Worm (Caenorhabditis elegans): ENCODE measurements around the gene eppl-1.

Gene eppl-1

DNA sequence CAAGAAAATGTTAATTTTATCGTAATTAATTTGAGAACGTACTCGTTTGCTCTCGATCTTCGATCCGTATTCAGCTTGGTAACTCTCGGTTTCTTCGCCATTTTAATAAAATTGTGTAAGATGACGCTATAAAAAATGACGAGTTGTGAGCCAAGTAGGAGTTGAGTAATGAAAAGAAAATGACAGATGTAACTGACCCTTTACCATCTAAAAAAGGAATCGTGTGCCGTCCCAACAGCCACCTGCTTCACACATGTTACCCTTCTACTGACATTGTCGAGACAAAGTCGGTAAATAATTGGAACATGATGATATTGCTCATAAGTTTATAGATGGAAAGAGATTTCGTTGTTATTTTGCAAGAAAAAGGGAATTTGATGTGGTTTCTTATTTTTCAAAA, 27.8 kb upstream of the eppl-1 start, which contains the start of gene hlh-12:
Gene hlh-12 (minus strand): TSS at position 101 of the 400 bp plus-strand sequence.
- no peak for TF ChIP-seq ahr-1 (tag; optimal IDR thresholded peaks at IDR 0.05)
- no peak for TF ChIP-seq sdc-2 (tag; optimal IDR thresholded peaks at IDR 0.05)
- TF ChIP-seq Y22D7AL.16 (tag; optimal IDR thresholded peaks at IDR 0.05) = no peak
- no peak for TF ChIP-seq lin-11 (tag; optimal IDR thresholded peaks at IDR 0.05)
- TF ChIP-seq ref-2 (tag; optimal IDR thresholded peaks at IDR 0.05) = no peak

DNA sequence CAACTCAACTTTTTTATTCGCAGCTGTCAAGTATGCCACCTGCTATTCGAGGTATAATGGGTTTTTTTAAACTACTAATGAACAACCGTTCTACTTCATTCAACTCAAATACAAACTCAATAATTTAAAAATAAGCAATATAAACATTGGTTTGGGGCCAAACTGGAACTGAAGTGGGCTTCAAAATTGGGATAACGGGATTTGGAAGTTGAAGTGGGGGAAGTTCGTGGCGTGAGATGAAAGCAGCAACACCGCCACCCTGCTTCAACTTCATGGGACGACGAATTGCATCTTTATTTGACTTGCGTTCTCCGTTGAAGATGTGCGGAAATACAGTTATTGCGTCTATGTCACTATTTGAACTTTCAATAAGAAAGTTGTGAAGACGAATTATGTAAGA, 27.0 kb upstream of the eppl-1 start:
- no peak for TF ChIP-seq lim-6 (tag; optimal IDR thresholded peaks at IDR 0.05)
- TF ChIP-seq tbx-2 (tag; optimal IDR thresholded peaks at IDR 0.05) = no peak
- TF ChIP-seq nfya-1 (tag; optimal IDR thresholded peaks at IDR 0.05) = no peak
- no peak for TF ChIP-seq zip-5 (tag; optimal IDR thresholded peaks at IDR 0.05)
- no peak for TF ChIP-seq hlh-8 (tag; optimal IDR thresholded peaks at IDR 0.05)
- TF ChIP-seq hlh-13 (GFP tag; optimal IDR thresholded peaks at IDR 0.05) = no peak
- no peak for TF ChIP-seq pha-2 (tag; optimal IDR thresholded peaks at IDR 0.05)
- TF ChIP-seq unc-86 (tag; optimal IDR thresholded peaks at IDR 0.05) = no peak
- no peak for TF ChIP-seq ceh-34 (tag; optimal IDR thresholded peaks at IDR 0.05)
- TF ChIP-seq ceh-22 (tag; optimal IDR thresholded peaks at IDR 0.05) = no peak
- TF ChIP-seq hlh-6 (tag; optimal IDR thresholded peaks at IDR 0.05) = no peak
- TF ChIP-seq C08G9.2 (tag; optimal IDR thresholded peaks at IDR 0.05) = no peak
- TF ChIP-seq Y22D7AL.16 (tag; optimal IDR thresholded peaks at IDR 0.05) = no peak
- TF ChIP-seq odd-2 (tag; optimal IDR thresholded peaks at IDR 0.05) = no peak
- TF ChIP-seq fkh-10 (GFP tag; optimal IDR thresholded peaks at IDR 0.05) = no peak

DNA sequence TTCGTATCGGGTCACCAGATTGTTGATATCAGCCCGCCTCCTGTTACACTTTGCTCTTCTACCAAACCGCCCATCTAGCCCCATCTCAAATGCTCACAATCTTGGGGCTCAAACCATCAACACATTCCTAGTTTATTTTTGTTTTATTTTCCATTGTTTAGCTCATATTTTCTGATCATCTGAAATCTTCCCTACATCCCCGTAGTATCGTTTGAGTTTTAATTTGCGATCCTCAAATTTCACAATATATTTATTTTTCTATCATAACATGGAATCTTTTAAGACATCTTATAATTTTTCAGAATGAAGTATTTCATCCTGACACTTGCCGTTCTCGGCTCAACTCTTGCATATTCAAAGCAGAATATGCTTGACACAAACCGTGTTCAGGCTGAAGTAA, 25.3 kb upstream of the eppl-1 start, which contains the start of gene spp-10:
Gene spp-10 (plus strand): TSS at position 301 of the 400 bp plus-strand sequence.
- TF ChIP-seq ttx-3 (tag; optimal IDR thresholded peaks at IDR 0.05) (no peak), Y22D7AL.16 (tag; optimal IDR thresholded peaks at IDR 0.05) (no peak), ahr-1 (tag; optimal IDR thresholded peaks at IDR 0.05) (no peak), unc-3 (GFP tag; conservative IDR thresholded peaks at IDR 0.05) (no peak), unc-3 (tag; optimal IDR thresholded peaks at IDR 0.05) (no peak)

DNA sequence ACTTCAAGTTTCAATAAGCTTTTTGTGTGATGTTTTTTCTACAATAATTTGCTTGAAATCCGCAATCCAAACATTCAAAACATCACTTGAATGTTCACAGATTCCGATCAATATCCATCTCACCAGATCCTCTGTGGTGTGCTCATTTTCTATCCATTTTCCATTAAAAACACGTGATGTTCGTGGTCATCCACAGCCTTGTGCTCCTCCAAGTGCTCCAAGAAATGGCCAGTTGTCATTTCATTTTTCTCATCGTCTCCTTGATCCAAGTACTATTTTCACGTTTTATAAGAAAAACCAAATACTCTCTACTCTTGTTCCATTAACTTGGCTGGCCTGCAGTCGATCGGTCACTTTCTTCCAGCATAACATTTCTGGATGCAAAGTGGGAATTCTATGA, 24.6 kb upstream of the eppl-1 start:
- no peak for TF ChIP-seq hlh-8 (tag; optimal IDR thresholded peaks at IDR 0.05)
- TF ChIP-seq K09A11.1 (tag; optimal IDR thresholded peaks at IDR 0.05; ENCODE audit: insufficient read depth) = no peak
- no peak for TF ChIP-seq sox-2 (GFP tag; IDR thresholded peaks at IDR 0.05)
- no peak for TF ChIP-seq pros-1 (tag; optimal IDR thresholded peaks at IDR 0.05)
- no peak for TF ChIP-seq fkh-6 (tag; optimal IDR thresholded peaks at IDR 0.05)

DNA sequence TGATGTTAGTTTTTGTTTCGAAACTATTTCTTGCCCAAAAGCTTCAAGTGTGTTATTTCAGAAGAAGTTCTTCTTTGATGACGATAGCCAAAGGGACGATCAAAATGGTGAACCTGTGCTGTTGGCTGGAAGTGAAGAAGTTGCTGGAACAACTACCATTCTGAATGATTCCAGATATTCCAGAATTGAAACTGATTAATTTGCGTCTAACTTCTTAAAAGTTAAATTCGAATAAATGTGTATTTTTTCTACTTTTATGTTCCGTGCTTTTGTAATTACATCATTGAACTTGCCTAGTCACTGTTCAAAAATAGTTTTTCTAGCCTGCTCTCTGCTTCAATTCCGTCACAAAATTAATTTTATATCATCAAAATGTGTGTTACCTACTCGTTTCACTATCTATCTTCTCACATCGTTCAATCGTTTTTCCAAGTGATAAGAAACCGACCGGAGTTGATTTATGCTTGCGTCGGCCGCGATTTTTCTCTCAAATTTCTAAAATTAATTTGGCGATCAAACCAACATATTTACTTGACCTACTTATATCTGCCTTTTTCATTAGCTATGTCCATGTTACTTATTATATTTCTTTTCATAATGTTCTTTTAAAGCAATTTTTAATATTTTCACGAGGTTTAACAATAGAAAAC, 23.6 kb upstream of the eppl-1 start:
- no peak for TF ChIP-seq pax-1 (tag; optimal IDR thresholded peaks at IDR 0.05)
- TF ChIP-seq hlh-8 (tag; optimal IDR thresholded peaks at IDR 0.05) = no peak
- no peak for TF ChIP-seq sox-2 (GFP tag; IDR thresholded peaks at IDR 0.05)
- no peak for TF ChIP-seq lim-6 (tag; optimal IDR thresholded peaks at IDR 0.05)
- TF ChIP-seq rnt-1 (tag; optimal IDR thresholded peaks at IDR 0.05) = no peak

DNA sequence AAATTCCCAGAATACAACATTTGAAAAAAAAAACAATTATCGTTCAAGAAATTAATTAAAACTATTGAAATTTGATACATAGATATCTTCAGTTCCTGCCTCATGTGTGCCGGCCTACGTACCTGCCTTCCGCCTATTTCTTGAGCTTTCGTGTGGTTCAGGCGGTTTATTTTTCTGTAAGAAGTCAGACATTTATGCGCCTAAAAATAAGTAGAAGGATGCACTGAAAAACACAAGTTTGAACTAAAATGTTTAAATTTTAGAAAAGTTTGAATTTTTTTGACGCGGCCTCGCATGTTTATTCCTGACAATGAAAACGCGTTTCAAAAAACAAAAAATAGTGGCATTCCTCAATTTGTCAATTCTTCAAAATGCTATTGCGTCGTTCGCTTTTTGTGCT, 22.2 kb upstream of the eppl-1 start, which contains the start of gene C28C12.11:
Gene C28C12.11 (plus strand): TSS at position 301 of the 400 bp plus-strand sequence.
- no peak for TF ChIP-seq ceh-34 (tag; optimal IDR thresholded peaks at IDR 0.05)
- TF ChIP-seq lin-11 (tag; optimal IDR thresholded peaks at IDR 0.05) = no peak
- no peak for TF ChIP-seq hlh-30 (tag; optimal IDR thresholded peaks at IDR 0.05; ENCODE audit: insufficient read depth)
- TF ChIP-seq ceh-18 (tag; optimal IDR thresholded peaks at IDR 0.05) = no peak
- TF ChIP-seq ceh-22 (tag; optimal IDR thresholded peaks at IDR 0.05) = no peak
- TF ChIP-seq ceh-48 (tag; optimal IDR thresholded peaks at IDR 0.05) = no peak
